Worm (Caenorhabditis elegans) whole organism, L4/young adult: ENCODE data around the gene W06F12.3.

Experiments
- W03F9.2 ChIP-seq: fragments of 150-350 bp; optimal IDR thresholded peaks from 2 replicates; lab custom pipeline; 2014; ENCODE audit warnings: missing biosample characterization, missing genetic modification characterization
- dao-5 ChIP-seq: sonication (generic microtip); optimal IDR thresholded peaks from 2 replicates; lab custom pipeline; 2016; ENCODE audit warnings: missing genotype, missing genetic modification characterization, moderate library complexity, missing compliant biosample characterization
- him-1 ChIP-seq: sonication (generic microtip); optimal IDR thresholded peaks from 2 replicates; lab custom pipeline; 2016; ENCODE audit warnings: missing genotype, missing genetic modification reagents, missing genetic modification characterization, missing compliant biosample characterization

DNA sequence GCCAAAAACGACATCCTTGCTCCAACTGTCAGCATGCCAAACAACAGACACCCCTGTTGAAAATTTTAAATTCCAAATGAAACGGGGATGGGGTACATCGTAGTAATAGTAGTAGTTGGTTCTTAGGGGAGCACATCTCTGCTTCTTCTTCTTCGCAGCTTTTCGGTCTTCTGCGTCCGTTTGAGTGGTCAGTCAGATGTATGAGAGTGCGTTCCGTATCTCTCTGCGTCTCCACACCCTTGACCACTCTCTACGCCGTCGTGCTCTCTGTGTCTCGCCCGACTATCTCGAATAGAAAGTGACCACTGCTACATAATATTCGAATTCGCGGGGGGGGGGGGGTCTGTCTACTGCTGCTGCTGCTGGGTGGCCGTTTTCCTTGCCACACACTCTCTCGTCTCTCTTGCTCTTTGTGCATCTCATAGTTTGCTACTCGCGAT lies 22.0 kb upstream of the W06F12.3 start:
- TF ChIP-seq dao-5 (tag; lab: Kevin White, UChicago) (no peak), him-1 (tag; lab: Kevin White, UChicago) (no peak), W03F9.2 (tag; lab: Kevin White, UChicago) (no peak)
